Fruit fly (Drosophila melanogaster): ENCODE measurements around the gene CG3225.

Gene CG3225

dm6 chr2L:4835091-4835689, 17.1 kb upstream of the CG3225 start, which contains the start of gene Ir25a:
Gene Ir25a (minus strand): TSS chr2L:4835300.
- TF ChIP-seq CG17806 (tag; optimal IDR thresholded peaks at IDR 0.05): no peak
- no peak for TF ChIP-seq Pif1A (GFP tag; optimal IDR thresholded peaks at IDR 0.05)
- no peak for TF ChIP-seq CG13204 (GFP tag; optimal IDR thresholded peaks at IDR 0.05)
- no peak for TF ChIP-seq EcR (GFP tag; optimal IDR thresholded peaks at IDR 0.05)
- TF ChIP-seq D1 (tag; optimal IDR thresholded peaks at IDR 0.05): no peak
- TF ChIP-seq CG15710 (tag; optimal IDR thresholded peaks at IDR 0.05): no peak
- TF ChIP-seq Ets98B (GFP tag; IDR thresholded peaks at IDR 0.05): no peak
- TF ChIP-seq fd96Ca (GFP tag; IDR thresholded peaks at IDR 0.05): no peak
- TF ChIP-seq CG32121 (GFP tag; IDR thresholded peaks at IDR 0.05): no peak

dm6 chr2L:4830490-4830889, 12.4 kb upstream of the CG3225 start, which contains the start of gene Fnta:
Gene Fnta (minus strand): TSS chr2L:4830693.
- TF ChIP-seq CG4496 (GFP tag; IDR thresholded peaks at IDR 0.05) (peak; percentile 25; the same call in 2 of the 3 replicates), CG13204 (GFP tag; optimal IDR thresholded peaks at IDR 0.05) (no peak), EcR (GFP tag; optimal IDR thresholded peaks at IDR 0.05) (peak; percentile 30), CG12605 (GFP tag; IDR thresholded peaks at IDR 0.05) (no peak)

dm6 chr2L:4829040-4829439, 11.0 kb upstream of the CG3225 start:
- TF ChIP-seq Snoo (tag; optimal IDR thresholded peaks at IDR 0.05) (no peak), CG8159 (tag; optimal IDR thresholded peaks at IDR 0.05) (no peak), CG9948 (tag; optimal IDR thresholded peaks at IDR 0.05) (no peak), CG13204 (GFP tag; optimal IDR thresholded peaks at IDR 0.05) (no peak), EcR (GFP tag; optimal IDR thresholded peaks at IDR 0.05) (no peak), Pif1A (GFP tag; optimal IDR thresholded peaks at IDR 0.05) (no peak), CG17806 (tag; optimal IDR thresholded peaks at IDR 0.05) (no peak), CG4496 (GFP tag; IDR thresholded peaks at IDR 0.05) (no peak), CG32121 (GFP tag; IDR thresholded peaks at IDR 0.05) (no peak)

dm6 chr2L:4825695-4826094, 7.7 kb upstream of the CG3225 start:
- TF ChIP-seq CG34367 (tag; optimal IDR thresholded peaks at IDR 0.05) (no peak), EcR (GFP tag; optimal IDR thresholded peaks at IDR 0.05) (peak; percentile 21)

dm6 chr2L:4823797-4824196, 5.8 kb upstream of the CG3225 start:
- no peak for TF ChIP-seq Ets98B (GFP tag; IDR thresholded peaks at IDR 0.05)
- TF ChIP-seq CG17806 (tag; optimal IDR thresholded peaks at IDR 0.05): no peak

dm6 chr2L:4822258-4822657, 4.2 kb upstream of the CG3225 start:
- TF ChIP-seq CG4496 (GFP tag; IDR thresholded peaks at IDR 0.05): 0 out of 3 replicates have a peak, but pooled peaks have one; percentile 14
- no peak for TF ChIP-seq CG32121 (GFP tag; IDR thresholded peaks at IDR 0.05)
- TF ChIP-seq CG13204 (GFP tag; optimal IDR thresholded peaks at IDR 0.05): peak; percentile 76

dm6 chr2L:4821757-4822156, 3.7 kb upstream of the CG3225 start, which contains the start of gene CG15628:
Gene CG15628 (plus strand): TSS chr2L:4821774.
- TF ChIP-seq D1 (tag; optimal IDR thresholded peaks at IDR 0.05): no peak
- TF ChIP-seq EcR (GFP tag; optimal IDR thresholded peaks at IDR 0.05): no peak
- TF ChIP-seq CG4496 (GFP tag; IDR thresholded peaks at IDR 0.05): no peak
- TF ChIP-seq CG13204 (GFP tag; optimal IDR thresholded peaks at IDR 0.05): no peak
- TF ChIP-seq CG15710 (tag; optimal IDR thresholded peaks at IDR 0.05): no peak
- no peak for TF ChIP-seq CG8159 (tag; optimal IDR thresholded peaks at IDR 0.05)
- TF ChIP-seq rn (GFP tag; IDR thresholded peaks at IDR 0.05): no peak
- TF ChIP-seq Snoo (tag; optimal IDR thresholded peaks at IDR 0.05): no peak
- no peak for TF ChIP-seq CG12605 (GFP tag; IDR thresholded peaks at IDR 0.05)
- TF ChIP-seq CG10348 (GFP tag; IDR thresholded peaks at IDR 0.05): no peak
- no peak for TF ChIP-seq CG14655 (GFP tag; optimal IDR thresholded peaks at IDR 0.05)
- no peak for TF ChIP-seq CG8301 (tag; optimal IDR thresholded peaks at IDR 0.05)
- no peak for TF ChIP-seq CG9948 (tag; optimal IDR thresholded peaks at IDR 0.05)
- TF ChIP-seq Ets98B (GFP tag; IDR thresholded peaks at IDR 0.05): no peak
- no peak for TF ChIP-seq Pif1A (GFP tag; optimal IDR thresholded peaks at IDR 0.05)
- no peak for TF ChIP-seq Pif1B (GFP tag; optimal IDR thresholded peaks at IDR 0.05)
- no peak for TF ChIP-seq fd96Ca (GFP tag; IDR thresholded peaks at IDR 0.05)

dm6 chr2L:4821319-4821717, 3.3 kb upstream of the CG3225 start:
- peak; percentile 84 for TF ChIP-seq CG14655 (GFP tag; optimal IDR thresholded peaks at IDR 0.05)
- TF ChIP-seq CG17806 (tag; optimal IDR thresholded peaks at IDR 0.05): peak; percentile 86
- peak; percentile 69 for TF ChIP-seq Snoo (tag; optimal IDR thresholded peaks at IDR 0.05)
- TF ChIP-seq CG9948 (tag; optimal IDR thresholded peaks at IDR 0.05): peak; percentile 87
- TF ChIP-seq CG4496 (GFP tag; IDR thresholded peaks at IDR 0.05): peak; percentile 76
- 0 out of 2 replicates have a peak, but pooled peaks have one; percentile 29 for TF ChIP-seq CG12605 (GFP tag; IDR thresholded peaks at IDR 0.05)
- no peak for TF ChIP-seq EcR (GFP tag; optimal IDR thresholded peaks at IDR 0.05)
- TF ChIP-seq CG8301 (tag; optimal IDR thresholded peaks at IDR 0.05): peak; percentile 64
- TF ChIP-seq Ets98B (GFP tag; IDR thresholded peaks at IDR 0.05): peak; percentile 58
- TF ChIP-seq D1 (tag; optimal IDR thresholded peaks at IDR 0.05): peak; percentile 77
- peak; percentile 70 for TF ChIP-seq Pif1B (GFP tag; optimal IDR thresholded peaks at IDR 0.05)
- peak; percentile 34 for TF ChIP-seq CG13204 (GFP tag; optimal IDR thresholded peaks at IDR 0.05)
- peak; percentile 83 for TF ChIP-seq CG15710 (tag; optimal IDR thresholded peaks at IDR 0.05)
- TF ChIP-seq fd96Ca (GFP tag; IDR thresholded peaks at IDR 0.05): 0 out of 3 replicates have a peak, but pooled peaks have one; percentile 6
- TF ChIP-seq rn (GFP tag; IDR thresholded peaks at IDR 0.05): no peak
- peak; percentile 77 for TF ChIP-seq Pif1A (GFP tag; optimal IDR thresholded peaks at IDR 0.05)
- TF ChIP-seq CG32121 (GFP tag; IDR thresholded peaks at IDR 0.05): peak; percentile 45; the same call in 1 of the 2 replicates
- peak; percentile 66 for TF ChIP-seq CG34367 (tag; optimal IDR thresholded peaks at IDR 0.05)
- TF ChIP-seq CG8159 (tag; optimal IDR thresholded peaks at IDR 0.05): peak; percentile 94
- peak; percentile 38 for TF ChIP-seq gl (tag; optimal IDR thresholded peaks at IDR 0.05)
- TF ChIP-seq CG10348 (GFP tag; IDR thresholded peaks at IDR 0.05): no peak
